Fruit fly (Drosophila melanogaster): ENCODE results near the gene CG14285.

DNA sequence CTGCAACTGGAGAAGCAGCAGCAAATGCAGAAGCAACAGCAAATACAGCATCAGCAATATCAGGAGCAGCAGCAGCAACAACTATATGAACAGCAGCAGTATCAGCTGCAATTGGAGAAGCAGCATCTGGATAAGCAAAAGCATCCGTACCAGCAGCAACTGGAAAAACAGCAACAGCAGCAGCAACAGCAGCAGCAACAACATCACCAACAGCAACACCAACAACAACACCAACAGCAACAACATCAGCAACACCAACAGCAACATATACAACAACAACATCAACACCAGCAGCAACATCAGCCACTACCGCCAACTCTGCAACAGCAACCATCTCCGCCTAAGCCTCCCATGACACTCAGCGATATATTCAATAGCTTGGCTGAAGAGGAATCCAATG lies 15.8 kb downstream of the CG14285 start:
- no peak for TF ChIP-seq row (GFP tag; IDR thresholded peaks at IDR 0.05)
- no peak for TF ChIP-seq bbx (GFP tag; IDR thresholded peaks at IDR 0.05; ENCODE audit: partially characterized antibody)
- no peak for TF ChIP-seq CG18764 (GFP tag; optimal IDR thresholded peaks at IDR 0.05)
- no peak for TF ChIP-seq CG16813 (GFP tag; IDR thresholded peaks at IDR 0.05; ENCODE audit: partially characterized antibody)
- no peak for TF ChIP-seq CG16779 (GFP tag; IDR thresholded peaks at IDR 0.05)
- TF ChIP-seq Eip74EF (GFP tag; optimal IDR thresholded peaks at IDR 0.05) = no peak
- no peak for TF ChIP-seq sob (GFP tag; IDR thresholded peaks at IDR 0.05)
- no peak for TF ChIP-seq ewg (GFP tag; optimal IDR thresholded peaks at IDR 0.05)
- TF ChIP-seq lilli (GFP tag; optimal IDR thresholded peaks at IDR 0.05) = no peak
- no peak for TF ChIP-seq NC2α (GFP tag; optimal IDR thresholded peaks at IDR 0.05)

Measured in whole organism, embryonic.